Worm (Caenorhabditis elegans) whole organism, midembryonic: ENCODE data around the gene R160.13.

Experiments used
- T22C8.4 ChIP-seq: fragments of 200-800 bp; sonication (Bioruptor generic); IDR thresholded peaks from 2 replicates; pipeline ENCODE4 v1.3.6; 2022; ENCODE audit warnings: missing genetic modification characterization, missing compliant biosample characterization
- cog-1 ChIP-seq: sonication (generic microtip); optimal IDR thresholded peaks from 2 replicates; lab custom pipeline; 2016; ENCODE audit warnings: missing genetic modification characterization, missing compliant biosample characterization
- flt-1 ChIP-seq: fragments of 200-800 bp; sonication (Bioruptor generic); IDR thresholded peaks from 2 replicates; pipeline ENCODE4 v1.3.6; 2022; ENCODE audit warnings: missing genetic modification characterization, missing compliant biosample characterization
- klf-2 ChIP-seq: fragments of 200-800 bp; sonication (Bioruptor generic); conservative IDR thresholded peaks from 2 replicates; pipeline ENCODE4 v1.3.6; 2022; ENCODE audit warnings: missing genetic modification reagents, missing genetic modification characterization, missing compliant biosample characterization
- med-1 ChIP-seq: sonication (generic microtip); optimal IDR thresholded peaks from 2 replicates; lab custom pipeline; 2017; ENCODE audit warnings: missing genetic modification characterization, mild to moderate bottlenecking, missing compliant biosample characterization, antibody characterized with exemption, missing genetic modification reagents; ENCODE audit not compliant: insufficient read depth
- ztf-29 ChIP-seq: fragments of 200-800 bp; sonication (Bioruptor generic); IDR thresholded peaks from 2 replicates; pipeline ENCODE4 v1.3.6; 2022; ENCODE audit warnings: missing genetic modification reagents, missing genetic modification characterization, missing compliant biosample characterization

DNA sequence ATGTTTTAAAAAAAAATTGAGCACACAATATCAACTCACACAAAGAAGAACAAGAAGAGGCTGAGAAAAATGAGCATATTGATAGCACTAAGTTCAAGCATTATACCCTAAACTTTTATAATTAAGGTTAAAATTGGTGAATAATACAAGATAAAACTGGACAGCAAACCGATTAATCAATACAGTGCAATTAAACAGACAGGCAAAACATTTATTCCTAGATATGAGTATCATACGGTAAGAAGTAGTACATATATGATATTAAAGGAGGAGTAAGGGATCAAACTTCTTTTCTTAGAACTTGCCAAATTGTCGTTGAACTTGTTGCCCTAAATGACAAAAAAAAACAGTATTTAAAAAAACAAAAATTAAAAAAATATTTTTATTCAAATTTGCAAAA lies 675 bp upstream of the R160.13 start, which contains the start of gene R160.14:
- TF ChIP-seq T22C8.4 (GFP tag; lab: Robert Waterston, UW) (no peak), cog-1 (no peak), ztf-29 (no peak), klf-2 (GFP tag; lab: Robert Waterston, UW) (no peak), flt-1 (GFP tag; lab: Robert Waterston, UW) (no peak), med-1 (GFP tag; lab: Kevin White, UChicago) (no peak)
